Fruit fly (Drosophila melanogaster) whole organism, prepupa: ENCODE measurements around the gene Art8.
A peak's percentile ranks its signal among the peaks of the same experiment; 100 is the strongest.

Experiments
- Blimp-1 ChIP-seq: fragments of 200-800 bp; sonication (Bioruptor generic); optimal IDR thresholded peaks from 3 replicates; lab custom pipeline; 2017; ENCODE audit warnings: missing biosample characterization, missing genetic modification characterization, mild to moderate bottlenecking, moderate library complexity, missing genetic modification reagents
- CG10631 ChIP-seq: fragments of 200-800 bp; sonication (Bioruptor generic); optimal IDR thresholded peaks from 2 replicates; lab custom pipeline; 2016; ENCODE audit warnings: missing biosample characterization, missing genetic modification characterization
- CG11762 ChIP-seq: fragments of 200-800 bp; sonication (Bioruptor generic); optimal IDR thresholded peaks from 3 replicates; lab custom pipeline; 2016; ENCODE audit warnings: missing biosample characterization, missing genetic modification characterization; ENCODE audit not compliant: insufficient read depth
- CG11902 ChIP-seq: fragments of 200-800 bp; sonication (Bioruptor generic); optimal IDR thresholded peaks from 3 replicates; lab custom pipeline; 2016; ENCODE audit warnings: missing biosample characterization, missing genetic modification characterization
- CG15336 ChIP-seq: fragments of 200-800 bp; sonication (Bioruptor generic); IDR thresholded peaks from 2 replicates; pipeline ENCODE4 v1.3.6; 2022; ENCODE audit warnings: missing biosample characterization, missing genetic modification characterization
- CG16779 ChIP-seq: fragments of 200-800 bp; sonication (Bioruptor generic); optimal IDR thresholded peaks from 3 replicates; lab custom pipeline; 2017; ENCODE audit warnings: missing biosample characterization, mild to moderate bottlenecking, missing genetic modification characterization
- CG3032 ChIP-seq: fragments of 200-800 bp; optimal IDR thresholded peaks from 2 replicates; lab custom pipeline; 2019; ENCODE audit warnings: missing biosample characterization, mild to moderate bottlenecking, missing genetic modification characterization, moderate library complexity
- CG31627 ChIP-seq: fragments of 200-800 bp; sonication (Bioruptor generic); optimal IDR thresholded peaks from 3 replicates; lab custom pipeline; 2016; ENCODE audit warnings: missing biosample characterization, missing genetic modification characterization
- CG34406 ChIP-seq: fragments of 200-800 bp; sonication (Bioruptor generic); optimal IDR thresholded peaks from 3 replicates; lab custom pipeline; 2016; ENCODE audit warnings: missing biosample characterization, missing genetic modification characterization
- CG3919 ChIP-seq: fragments of 200-800 bp; sonication (Bioruptor generic); optimal IDR thresholded peaks from 3 replicates; lab custom pipeline; 2016; ENCODE audit warnings: missing biosample characterization, missing genetic modification characterization
- CG4318 ChIP-seq: fragments of 200-800 bp; sonication (Bioruptor generic); optimal IDR thresholded peaks from 3 replicates; lab custom pipeline; 2017; ENCODE audit warnings: missing biosample characterization, mild to moderate bottlenecking, missing genetic modification characterization
- CG6163 ChIP-seq: fragments of 200-800 bp; sonication (Bioruptor generic); IDR thresholded peaks from 3 replicates; pipeline ENCODE4 v1.3.6; 2022; ENCODE audit warnings: missing biosample characterization, missing genetic modification characterization
- CG6276 ChIP-seq: fragments of 200-800 bp; sonication (Bioruptor generic); optimal IDR thresholded peaks from 2 replicates; lab custom pipeline; 2017; ENCODE audit warnings: missing biosample characterization, mild to moderate bottlenecking, missing genetic modification characterization
- CG6792 ChIP-seq: fragments of 200-800 bp; sonication (Bioruptor generic); optimal IDR thresholded peaks from 3 replicates; lab custom pipeline; 2016; ENCODE audit warnings: missing biosample characterization, missing genetic modification characterization
- CG6808 ChIP-seq: fragments of 200-800 bp; sonication (Bioruptor generic); optimal IDR thresholded peaks from 3 replicates; lab custom pipeline; 2017; ENCODE audit warnings: missing biosample characterization, missing genetic modification characterization, mild to moderate bottlenecking, moderate library complexity, missing genetic modification reagents
- CG7368 ChIP-seq: fragments of 200-800 bp; sonication (Bioruptor generic); optimal IDR thresholded peaks from 3 replicates; lab custom pipeline; 2016; ENCODE audit warnings: missing biosample characterization, missing genetic modification characterization
- CG8119 ChIP-seq: fragments of 200-800 bp; sonication (Bioruptor generic); IDR thresholded peaks from 3 replicates; pipeline ENCODE4 v1.3.6; 2022; ENCODE audit warnings: missing biosample characterization, missing genetic modification characterization
- CG9139 ChIP-seq: fragments of 200-800 bp; sonication (Bioruptor generic); optimal IDR thresholded peaks from 3 replicates; lab custom pipeline; 2017; ENCODE audit warnings: missing biosample characterization, mild to moderate bottlenecking, missing genetic modification characterization
- Eip75B ChIP-seq: fragments of 200-800 bp; sonication (Bioruptor generic); optimal IDR thresholded peaks from 3 replicates; lab custom pipeline; 2016; ENCODE audit warnings: missing biosample characterization, missing genetic modification characterization
- Eip78C ChIP-seq: fragments of 200-800 bp; sonication (Bioruptor generic); peaks from one replicate; lab custom pipeline; 2016; ENCODE audit warnings: missing biosample characterization, missing genetic modification characterization
- Ets21C ChIP-seq: fragments of 200-800 bp; sonication (Bioruptor generic); optimal IDR thresholded peaks from 3 replicates; lab custom pipeline; 2016; ENCODE audit warnings: missing biosample characterization, missing genetic modification characterization
- Ets96B ChIP-seq: fragments of 200-800 bp; optimal IDR thresholded peaks from 2 replicates; lab custom pipeline; 2019; ENCODE audit warnings: missing biosample characterization, mild to moderate bottlenecking, missing genetic modification characterization, moderate library complexity
- Hr38 ChIP-seq: sonication (Bioruptor generic); optimal IDR thresholded peaks from 2 replicates; lab custom pipeline; 2016; ENCODE audit warnings: missing biosample characterization, missing genetic modification characterization
- Hr39 ChIP-seq: fragments of 200-800 bp; sonication (Bioruptor generic); optimal IDR thresholded peaks from 2 replicates; lab custom pipeline; 2016; ENCODE audit warnings: missing biosample characterization, missing genetic modification characterization
- Hr4 ChIP-seq: fragments of 200-800 bp; sonication (Bioruptor generic); optimal IDR thresholded peaks from 3 replicates; lab custom pipeline; 2016; ENCODE audit warnings: missing biosample characterization, missing genetic modification characterization
- Lpt ChIP-seq: fragments of 200-800 bp; sonication (Bioruptor generic); optimal IDR thresholded peaks from 3 replicates; lab custom pipeline; 2016; ENCODE audit warnings: missing biosample characterization, missing genetic modification characterization
- Met ChIP-seq: fragments of 200-800 bp; sonication (Bioruptor generic); optimal IDR thresholded peaks from 3 replicates; lab custom pipeline; 2016; ENCODE audit warnings: missing biosample characterization, missing genetic modification characterization
- Sox102F ChIP-seq: fragments of 200-800 bp; sonication (Bioruptor generic); optimal IDR thresholded peaks from 2 replicates; lab custom pipeline; 2016; ENCODE audit warnings: missing biosample characterization, mild to moderate bottlenecking, missing genetic modification characterization
- Sox14 ChIP-seq: fragments of 200-800 bp; sonication (Bioruptor generic); optimal IDR thresholded peaks from 3 replicates; lab custom pipeline; 2016; ENCODE audit warnings: missing biosample characterization, missing genetic modification characterization
- cyc ChIP-seq: fragments of 200-800 bp; sonication (Bioruptor generic); optimal IDR thresholded peaks from 3 replicates; lab custom pipeline; 2016; ENCODE audit warnings: missing biosample characterization, missing genetic modification characterization
- dac ChIP-seq: fragments of 200-800 bp; sonication (Bioruptor generic); optimal IDR thresholded peaks from 2 replicates; lab custom pipeline; 2017; ENCODE audit warnings: missing biosample characterization, mild to moderate bottlenecking, missing genetic modification characterization
- dsx ChIP-seq: fragments of 200-800 bp; optimal IDR thresholded peaks from 3 replicates; lab custom pipeline; 2019; ENCODE audit warnings: missing biosample characterization, mild to moderate bottlenecking, missing genetic modification characterization, moderate library complexity; ENCODE audit not compliant: poor library complexity, severe bottlenecking
- esn ChIP-seq: fragments of 200-800 bp; sonication (Bioruptor generic); optimal IDR thresholded peaks from 2 replicates; lab custom pipeline; 2016; ENCODE audit warnings: missing biosample characterization, mild to moderate bottlenecking, missing genetic modification characterization, moderate library complexity
- fd59A ChIP-seq: fragments of 200-800 bp; sonication (Bioruptor generic); optimal IDR thresholded peaks from 2 replicates; lab custom pipeline; 2017; ENCODE audit warnings: missing biosample characterization, mild to moderate bottlenecking, missing genetic modification characterization, missing genetic modification reagents
- fd85E ChIP-seq: fragments of 200-800 bp; sonication (Bioruptor generic); optimal IDR thresholded peaks from 3 replicates; lab custom pipeline; 2016; ENCODE audit warnings: missing biosample characterization, missing genetic modification characterization
- fkh ChIP-seq: fragments of 200-800 bp; sonication (Bioruptor generic); optimal IDR thresholded peaks from 3 replicates; lab custom pipeline; 2017; ENCODE audit warnings: missing biosample characterization, mild to moderate bottlenecking, missing genetic modification characterization, moderate library complexity
- lz ChIP-seq: fragments of 200-800 bp; sonication (Bioruptor generic); optimal IDR thresholded peaks from 3 replicates; lab custom pipeline; 2016; ENCODE audit warnings: missing biosample characterization, missing genetic modification characterization
- pdm3 ChIP-seq: fragments of 200-800 bp; sonication (Bioruptor generic); optimal IDR thresholded peaks from 3 replicates; lab custom pipeline; 2016; ENCODE audit warnings: missing biosample characterization, missing genetic modification characterization
- ss ChIP-seq, 2 experiments: fragments of 200-800 bp; sonication (Bioruptor generic); optimal IDR thresholded peaks; 2 replicates in 1 of 2; 3 replicates in 1 of 2; lab custom pipeline; 2017 to 2018; ENCODE audit warnings: mild to moderate bottlenecking in 2 of 2, missing biosample characterization in 2 of 2, missing genetic modification characterization in 2 of 2, moderate library complexity in 1 of 2
- svp ChIP-seq: fragments of 200-800 bp; sonication (Bioruptor generic); peaks from one replicate; lab custom pipeline; 2016; ENCODE audit warnings: missing biosample characterization, missing genetic modification characterization
- topi ChIP-seq: fragments of 200-800 bp; sonication (Bioruptor generic); optimal IDR thresholded peaks from 3 replicates; lab custom pipeline; 2016; ENCODE audit warnings: missing biosample characterization, missing genetic modification characterization
- vri ChIP-seq: fragments of 200-800 bp; sonication (Bioruptor generic); optimal IDR thresholded peaks from 3 replicates; lab custom pipeline; 2016; ENCODE audit warnings: missing biosample characterization, mild to moderate bottlenecking, missing genetic modification characterization

Art8 gene

DNA sequence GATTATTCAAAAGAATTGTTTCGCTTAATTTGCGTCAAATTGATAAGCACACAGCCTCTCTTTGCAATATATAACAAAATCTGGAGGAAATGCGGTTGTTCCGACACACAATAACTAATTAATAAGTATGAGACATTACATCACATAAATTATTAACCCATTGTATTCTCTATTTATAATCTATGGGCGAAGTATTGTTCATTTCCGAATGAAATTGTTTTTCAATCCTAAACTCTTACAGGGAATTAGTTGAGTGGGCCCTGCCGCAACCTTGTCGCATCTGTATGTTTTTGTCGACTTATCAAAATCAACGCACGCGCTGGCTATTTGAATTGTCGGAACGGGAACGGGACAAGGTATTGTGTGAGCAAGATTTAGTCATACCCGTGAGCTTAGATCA lies 38.7 kb downstream of the Art8 start, which contains the start of gene CG16743:
TSS of gene CG16743 (plus strand) at position 57 of the 400 bp plus-strand sequence.
- no peak for TF ChIP-seq dac (GFP tag; lab: Kevin White, UChicago)
- TF ChIP-seq CG31627: peak; percentile 25
- TF ChIP-seq Eip78C (GFP tag; lab: Kevin White, UChicago): peak; percentile 67
- TF ChIP-seq cyc (GFP tag; lab: Kevin White, UChicago): peak; percentile 16
- TF ChIP-seq svp (GFP tag; lab: Kevin White, UChicago): peak; percentile 85
- no peak for TF ChIP-seq Ets21C
- peak; percentile 30 for TF ChIP-seq vri (GFP tag; lab: Kevin White, UChicago)
- TF ChIP-seq lz (GFP tag; lab: Kevin White, UChicago): peak; percentile 29
- peak; percentile 17 for TF ChIP-seq topi (GFP tag; lab: Kevin White, UChicago)
- peak; percentile 35 for TF ChIP-seq esn (GFP tag; lab: Kevin White, UChicago)
- TF ChIP-seq, all 60 proteins: peak for 8

DNA sequence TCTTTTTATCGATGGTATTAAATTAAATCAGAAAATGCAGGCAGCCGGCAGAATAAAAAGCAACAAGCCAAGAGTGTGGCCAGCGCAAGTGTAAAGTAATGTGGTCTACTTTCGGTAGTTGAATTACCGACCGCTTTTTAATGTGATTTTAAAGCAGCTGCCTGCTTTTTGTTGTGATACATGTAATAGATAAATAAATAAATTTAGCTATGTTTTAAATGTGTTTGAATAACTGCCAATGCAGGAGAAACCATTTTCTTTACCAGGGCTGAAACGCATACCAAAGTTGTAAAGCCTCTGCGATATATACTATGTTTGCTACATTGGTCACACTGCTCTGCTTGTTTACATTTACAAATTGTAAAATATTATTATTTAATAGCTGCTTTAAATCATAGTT lies 40.8 kb downstream of the Art8 start, which contains the start of the genes Tmem214 and YL-1:
TSS of gene Tmem214 (minus strand) at position 142 of the 400 bp plus-strand sequence.
TSS of gene YL-1 (plus strand) at position 310 of the 400 bp plus-strand sequence.
- TF ChIP-seq topi (GFP tag; lab: Kevin White, UChicago) (no peak), vri (GFP tag; lab: Kevin White, UChicago) (peak; percentile 62), Sox14 (GFP tag; lab: Kevin White, UChicago) (peak; percentile 14), lz (GFP tag; lab: Kevin White, UChicago) (no peak), Eip78C (GFP tag; lab: Kevin White, UChicago) (peak; percentile 75), esn (GFP tag; lab: Kevin White, UChicago) (peak; percentile 3), CG3032 (tag; lab: Kevin White, UChicago) (peak; percentile 7), fkh (peak; percentile 95)

DNA sequence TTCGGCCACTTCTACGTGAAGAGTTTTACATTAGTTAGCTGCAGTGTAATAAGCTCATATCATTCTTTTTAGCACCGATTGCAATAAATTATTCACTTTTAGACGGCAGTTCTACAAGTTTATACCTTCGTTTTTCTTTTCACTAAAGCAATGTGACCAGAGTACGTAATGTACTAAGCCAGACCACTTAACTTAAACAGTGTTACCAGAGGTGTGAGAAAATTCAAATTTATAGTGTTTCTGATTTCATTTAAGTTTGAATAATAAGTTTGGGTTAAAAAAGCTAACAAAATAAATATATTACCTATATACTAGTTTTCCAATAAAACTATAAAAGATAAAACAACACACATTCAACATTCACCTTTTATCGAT lies 42.9 kb downstream of the Art8 start:
- TF ChIP-seq Eip75B (GFP tag; lab: Kevin White, UChicago) (no peak), dac (GFP tag; lab: Kevin White, UChicago) (no peak), CG4318 (GFP tag; lab: Kevin White, UChicago) (no peak), CG11762 (GFP tag; lab: Kevin White, UChicago) (no peak), svp (GFP tag; lab: Kevin White, UChicago) (no peak), vri (GFP tag; lab: Kevin White, UChicago) (no peak), CG6276 (GFP tag; lab: Kevin White, UChicago) (no peak), CG11902 (GFP tag; lab: Kevin White, UChicago) (no peak), fd85E (GFP tag; lab: Kevin White, UChicago) (no peak), Met (GFP tag; lab: Kevin White, UChicago) (no peak), CG6792 (GFP tag; lab: Kevin White, UChicago) (no peak), CG16779 (tag; lab: Kevin White, UChicago) (no peak), fd59A (GFP tag; lab: Kevin White, UChicago) (no peak), CG15336 (GFP tag; lab: Robert Waterston, UW) (no peak), Sox14 (GFP tag; lab: Kevin White, UChicago) (no peak), fkh (no peak), pdm3 (GFP tag; lab: Kevin White, UChicago) (no peak), CG31627 (no peak), dsx (no peak)

DNA sequence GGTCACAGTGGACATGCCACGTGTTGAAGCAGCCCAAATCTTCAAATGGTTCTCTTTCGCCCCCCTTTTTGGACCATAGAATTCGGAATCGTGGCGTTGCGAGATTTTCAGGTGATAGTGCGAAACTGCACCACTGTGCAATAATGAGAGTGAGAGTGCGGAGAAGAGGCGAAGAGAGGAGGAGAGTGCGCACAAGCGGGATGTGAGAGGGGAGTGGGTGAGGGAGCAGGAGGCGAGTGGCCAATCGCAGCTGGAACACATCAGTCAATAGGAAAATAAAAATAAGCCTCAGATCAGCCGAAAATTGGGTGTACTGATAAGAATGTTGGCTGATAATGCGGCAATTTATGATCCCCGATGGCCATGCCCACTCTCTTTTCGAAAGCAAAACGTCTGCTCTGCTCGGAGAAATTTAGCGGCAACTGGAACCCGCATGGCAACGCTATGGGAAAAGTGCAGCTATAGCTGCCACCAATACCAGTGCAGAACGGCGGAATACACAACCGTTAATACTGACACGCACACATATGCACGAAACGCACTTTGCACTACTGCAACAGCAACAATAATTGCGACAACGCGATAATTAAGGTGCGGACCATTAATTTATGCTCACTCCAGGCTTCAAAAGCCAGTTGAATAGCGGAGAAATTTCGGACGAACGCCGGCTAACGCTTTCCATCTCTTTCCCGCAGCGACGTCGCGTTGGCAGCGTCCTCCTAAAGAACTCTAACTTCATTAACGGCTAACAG lies 43.5 kb downstream of the Art8 start:
- TF ChIP-seq Sox14 (GFP tag; lab: Kevin White, UChicago) (peak; percentile 36), CG6163 (peak; percentile 26; the same call in 1 of the 3 replicates), CG7368 (GFP tag; lab: Kevin White, UChicago) (no peak), Hr4 (GFP tag; lab: Kevin White, UChicago) (peak; percentile 46), ss (GFP tag; optimal IDR thresholded peaks at IDR 0.05; lab: Kevin White, UChicago) (peak; percentile 84), topi (GFP tag; lab: Kevin White, UChicago) (peak; percentile 21), Blimp-1 (GFP tag; lab: Kevin White, UChicago) (peak; percentile 99), Lpt (peak; percentile 28), CG34406 (GFP tag; lab: Kevin White, UChicago) (peak; percentile 20), Sox102F (peak; percentile 61), CG8119 (GFP tag; lab: Robert Waterston, UW) (peak; percentile 49; the same call in 1 of the 3 replicates), CG9139 (GFP tag; lab: Kevin White, UChicago) (peak; percentile 52), CG6808 (peak; percentile 79), dsx (no peak), Hr38 (GFP tag; lab: Kevin White, UChicago) (no peak), Eip78C (GFP tag; lab: Kevin White, UChicago) (peak; percentile 77), cyc (GFP tag; lab: Kevin White, UChicago) (peak; percentile 8), svp (GFP tag; lab: Kevin White, UChicago) (peak; percentile 93), CG3919 (peak; percentile 1), Ets96B (tag; lab: Kevin White, UChicago) (peak; percentile 27), CG11902 (GFP tag; lab: Kevin White, UChicago) (no peak), Hr39 (GFP tag; lab: Kevin White, UChicago) (peak; percentile 15), CG10631 (GFP tag; lab: Kevin White, UChicago) (no peak)
